Fruit fly (Drosophila melanogaster) whole organism, embryonic: Measurements from ENCODE around the gene Zdhhc8.
A peak's percentile ranks its signal among the peaks of the same experiment; 100 is the strongest.

Experiments used
- Blimp-1 ChIP-seq: fragments of 200-800 bp; sonication (Bioruptor generic); optimal IDR thresholded peaks from 3 replicates; lab custom pipeline; 2018; ENCODE audit warnings: missing biosample characterization, missing genetic modification characterization, mild to moderate bottlenecking, moderate library complexity, missing genetic modification reagents
- CG10209 ChIP-seq: fragments of 200-800 bp; sonication (Bioruptor generic); optimal IDR thresholded peaks from 3 replicates; lab custom pipeline; 2017; ENCODE audit warnings: missing biosample characterization, mild to moderate bottlenecking, missing genetic modification characterization, missing genetic modification reagents
- CG10267 ChIP-seq: fragments of 200-800 bp; sonication (Bioruptor generic); optimal IDR thresholded peaks from 2 replicates; lab custom pipeline; 2018; ENCODE audit warnings: missing biosample characterization, mild to moderate bottlenecking, missing genetic modification characterization, moderate library complexity
- CG10959 ChIP-seq: fragments of 200-800 bp; sonication (Bioruptor generic); IDR thresholded peaks from 2 replicates; pipeline ENCODE4 v1.3.6; 2022; ENCODE audit warnings: missing biosample characterization, missing genetic modification characterization
- CG12104 ChIP-seq: fragments of 200-800 bp; sonication (Bioruptor generic); optimal IDR thresholded peaks from 3 replicates; lab custom pipeline; 2016; ENCODE audit warnings: missing biosample characterization, missing genetic modification characterization
- CG12155 ChIP-seq: fragments of 200-800 bp; sonication (Bioruptor generic); optimal IDR thresholded peaks from 3 replicates; lab custom pipeline; 2016; ENCODE audit warnings: missing biosample characterization, missing genetic modification characterization
- CG12391 ChIP-seq: fragments of 200-800 bp; sonication (Bioruptor generic); optimal IDR thresholded peaks from 3 replicates; lab custom pipeline; 2018; ENCODE audit warnings: missing biosample characterization, mild to moderate bottlenecking, missing genetic modification characterization, moderate library complexity
- CG12744 ChIP-seq: fragments of 200-800 bp; sonication (Bioruptor generic); optimal IDR thresholded peaks from 2 replicates; lab custom pipeline; 2016; ENCODE audit warnings: missing biosample characterization, missing genetic modification characterization
- CG12769 ChIP-seq: fragments of 200-800 bp; sonication (Bioruptor generic); optimal IDR thresholded peaks from 2 replicates; lab custom pipeline; 2019; ENCODE audit warnings: missing biosample characterization, mild to moderate bottlenecking, missing genetic modification characterization, moderate library complexity
- CG13894 ChIP-seq: fragments of 200-800 bp; sonication (Bioruptor generic); optimal IDR thresholded peaks from 3 replicates; lab custom pipeline; 2018; ENCODE audit warnings: missing biosample characterization, mild to moderate bottlenecking, missing genetic modification characterization, moderate library complexity
- CG14710 ChIP-seq: fragments of 200-800 bp; sonication (Bioruptor generic); optimal IDR thresholded peaks from 3 replicates; lab custom pipeline; 2019; ENCODE audit warnings: missing biosample characterization, mild to moderate bottlenecking, missing genetic modification characterization, moderate library complexity
- CG15479 ChIP-seq: fragments of 200-800 bp; sonication (Bioruptor generic); optimal IDR thresholded peaks from 3 replicates; lab custom pipeline; 2019; ENCODE audit warnings: missing biosample characterization, mild to moderate bottlenecking, missing genetic modification characterization, moderate library complexity
- CG18262 ChIP-seq: fragments of 200-800 bp; optimal IDR thresholded peaks from 3 replicates; lab custom pipeline; 2019; ENCODE audit warnings: missing biosample characterization, mild to moderate bottlenecking, missing genetic modification characterization, moderate library complexity
- CG18764 ChIP-seq: fragments of 200-800 bp; sonication (Bioruptor generic); optimal IDR thresholded peaks from 3 replicates; lab custom pipeline; 2016; ENCODE audit warnings: missing biosample characterization, missing genetic modification characterization
- CG3995 ChIP-seq: fragments of 200-800 bp; sonication (Bioruptor generic); optimal IDR thresholded peaks from 3 replicates; lab custom pipeline; 2016; ENCODE audit warnings: missing biosample characterization, missing genetic modification characterization
- CG4404 ChIP-seq: fragments of 200-800 bp; sonication (Bioruptor generic); IDR thresholded peaks from 2 replicates; pipeline ENCODE4 v1.3.6; 2022; ENCODE audit warnings: missing biosample characterization, missing genetic modification characterization
- CG6689 ChIP-seq: fragments of 200-800 bp; sonication (Bioruptor generic); IDR thresholded peaks from 2 replicates; pipeline ENCODE4 v1.3.6; 2022; ENCODE audit warnings: missing biosample characterization, missing genetic modification characterization
- CG7556 ChIP-seq: fragments of 200-800 bp; sonication (Bioruptor generic); optimal IDR thresholded peaks from 2 replicates; lab custom pipeline; 2017; ENCODE audit warnings: missing biosample characterization, mild to moderate bottlenecking, missing genetic modification characterization
- CG8281 ChIP-seq: fragments of 200-800 bp; sonication (Bioruptor generic); optimal IDR thresholded peaks from 2 replicates; lab custom pipeline; 2018; ENCODE audit warnings: missing biosample characterization, mild to moderate bottlenecking, missing genetic modification characterization, moderate library complexity
- CG9727 ChIP-seq: fragments of 200-800 bp; sonication (Bioruptor generic); optimal IDR thresholded peaks from 3 replicates; lab custom pipeline; 2017; ENCODE audit warnings: missing biosample characterization, mild to moderate bottlenecking, missing genetic modification characterization
- CrebB ChIP-seq: fragments of 200-800 bp; sonication (Bioruptor generic); optimal IDR thresholded peaks from 3 replicates; lab custom pipeline; 2018; ENCODE audit warnings: missing biosample characterization, mild to moderate bottlenecking, missing genetic modification characterization
- D19A ChIP-seq: fragments of 200-800 bp; optimal IDR thresholded peaks from 3 replicates; lab custom pipeline; 2019; ENCODE audit warnings: missing biosample characterization, mild to moderate bottlenecking, missing genetic modification characterization, moderate library complexity
- Fer1 ChIP-seq: fragments of 200-800 bp; sonication (Bioruptor generic); optimal IDR thresholded peaks from 2 replicates; lab custom pipeline; 2017; ENCODE audit warnings: missing biosample characterization, mild to moderate bottlenecking, missing genetic modification characterization
- GATAe ChIP-seq: fragments of 200-800 bp; sonication (Bioruptor generic); conservative IDR thresholded peaks from 2 replicates; pipeline ENCODE4 v1.3.6; 2022; ENCODE audit warnings: missing biosample characterization, missing genetic modification characterization
- Hr3 ChIP-seq: fragments of 200-800 bp; sonication (Bioruptor generic); optimal IDR thresholded peaks from 3 replicates; lab custom pipeline; 2016; ENCODE audit warnings: missing biosample characterization, missing genetic modification characterization
- Hsf ChIP-seq: fragments of 200-800 bp; sonication (Bioruptor generic); optimal IDR thresholded peaks from 3 replicates; lab custom pipeline; 2016; ENCODE audit warnings: missing biosample characterization, missing genetic modification characterization
- Mrtf ChIP-seq: fragments of 200-800 bp; sonication (Bioruptor generic); IDR thresholded peaks from 3 replicates; pipeline ENCODE4 v1.3.6; 2022; ENCODE audit warnings: missing biosample characterization, missing genetic modification characterization
- NC2β ChIP-seq: fragments of 200-800 bp; sonication (Bioruptor generic); optimal IDR thresholded peaks from 2 replicates; lab custom pipeline; 2016; ENCODE audit warnings: missing biosample characterization, missing genetic modification characterization
- NfI ChIP-seq: fragments of 200-800 bp; sonication (Bioruptor generic); optimal IDR thresholded peaks from 3 replicates; lab custom pipeline; 2018; ENCODE audit warnings: missing biosample characterization, mild to moderate bottlenecking, missing genetic modification characterization, moderate library complexity
- Pdp1 ChIP-seq, 2 experiments: fragments of 200-800 bp; sonication (Bioruptor generic); optimal IDR thresholded peaks; 3 replicates each; lab custom pipeline; 2016; ENCODE audit warnings: missing biosample characterization in 2 of 2, missing genetic modification characterization in 2 of 2, mild to moderate bottlenecking in 1 of 2, moderate library complexity in 1 of 2
- Ptx1 ChIP-seq: fragments of 200-800 bp; sonication (Bioruptor generic); IDR thresholded peaks from 2 replicates; pipeline ENCODE4 v1.3.6; 2022; ENCODE audit warnings: missing biosample characterization, missing genetic modification characterization
- Tbp ChIP-seq: fragments of >200 bp; optimal IDR thresholded peaks from 2 replicates; lab custom pipeline; 2018; ENCODE audit warnings: missing biosample characterization, missing genetic modification characterization
- Trl ChIP-seq, 3 experiments: fragments of >200 bp in 2 of 3; fragments of 200-800 bp in 1 of 3; sonication (Bioruptor generic) in 1 of 3; optimal IDR thresholded peaks; 2 replicates in 1 of 3; 3 replicates in 2 of 3; lab custom pipeline; 2016 to 2017; ENCODE audit warnings: missing biosample characterization in 1 of 3, missing genetic modification characterization in 1 of 3
- Usf ChIP-seq: fragments of 200-800 bp; sonication (Bioruptor generic); optimal IDR thresholded peaks from 2 replicates; lab custom pipeline; 2017; ENCODE audit warnings: missing genotype, missing biosample characterization, missing genetic modification characterization
- Xbp1 ChIP-seq: fragments of 200-800 bp; sonication (Bioruptor generic); optimal IDR thresholded peaks from 3 replicates; lab custom pipeline; 2016; ENCODE audit warnings: missing biosample characterization, mild to moderate bottlenecking, missing genetic modification characterization
- ap ChIP-seq: fragments of 200-800 bp; sonication (Bioruptor generic); IDR thresholded peaks from 2 replicates; pipeline ENCODE4 v1.3.6; 2022; ENCODE audit warnings: missing biosample characterization, missing genetic modification characterization
- ara ChIP-seq: fragments of 200-800 bp; sonication (Bioruptor generic); IDR thresholded peaks from 2 replicates; pipeline ENCODE4 v1.3.6; 2022; ENCODE audit warnings: missing biosample characterization, missing genetic modification characterization
- caup ChIP-seq: fragments of 200-800 bp; sonication (Bioruptor generic); optimal IDR thresholded peaks from 3 replicates; lab custom pipeline; 2017; ENCODE audit warnings: missing biosample characterization, mild to moderate bottlenecking, missing genetic modification characterization, moderate library complexity; ENCODE audit not compliant: severe bottlenecking
- dmrt11E ChIP-seq: fragments of 200-800 bp; sonication (Bioruptor generic); optimal IDR thresholded peaks from 3 replicates; lab custom pipeline; 2018; ENCODE audit warnings: missing biosample characterization, mild to moderate bottlenecking, missing genetic modification characterization, moderate library complexity
- ems ChIP-seq: fragments of 200-800 bp; sonication (Bioruptor generic); optimal IDR thresholded peaks from 3 replicates; lab custom pipeline; 2016; ENCODE audit warnings: missing biosample characterization, missing genetic modification characterization
- eyg ChIP-seq: fragments of 200-800 bp; sonication (Bioruptor generic); optimal IDR thresholded peaks from 3 replicates; lab custom pipeline; 2016; ENCODE audit warnings: missing biosample characterization, missing genetic modification characterization
- gsb-n ChIP-seq: fragments of 200-800 bp; sonication (Bioruptor generic); optimal IDR thresholded peaks from 3 replicates; lab custom pipeline; 2018; ENCODE audit warnings: missing biosample characterization, mild to moderate bottlenecking, missing genetic modification characterization
- ham ChIP-seq: fragments of 200-800 bp; sonication (Bioruptor generic); IDR thresholded peaks from 2 replicates; pipeline ENCODE4 v1.3.6; 2022; ENCODE audit warnings: missing biosample characterization, missing genetic modification characterization
- inv ChIP-seq: fragments of 200-800 bp; sonication (Bioruptor generic); IDR thresholded peaks from 2 replicates; pipeline ENCODE4 v1.3.6; 2022; ENCODE audit warnings: missing biosample characterization, missing genetic modification characterization; ENCODE audit not compliant: partially characterized antibody
- knrl ChIP-seq: fragments of 200-800 bp; sonication (Bioruptor generic); IDR thresholded peaks from 3 replicates; pipeline ENCODE4 v1.3.6; 2022; ENCODE audit warnings: missing biosample characterization, missing genetic modification characterization; ENCODE audit not compliant: partially characterized antibody
- run ChIP-seq: fragments of 200-800 bp; sonication (Bioruptor generic); optimal IDR thresholded peaks from 3 replicates; lab custom pipeline; 2018; ENCODE audit warnings: missing biosample characterization, mild to moderate bottlenecking, missing genetic modification characterization
- sc ChIP-seq, 3 experiments: fragments of >200 bp in 2 of 3; fragments of 200-800 bp in 1 of 3; sonication (Bioruptor generic) in 1 of 3; optimal IDR thresholded peaks; 2 replicates in 2 of 3; 3 replicates in 1 of 3; lab custom pipeline; 2017; ENCODE audit warnings: mild to moderate bottlenecking in 1 of 3, missing biosample characterization in 1 of 3, missing genetic modification characterization in 1 of 3, missing genetic modification reagents in 1 of 3
- ssp ChIP-seq: fragments of 200-800 bp; sonication (Bioruptor generic); IDR thresholded peaks from 2 replicates; pipeline ENCODE4 v1.3.6; 2022; ENCODE audit warnings: missing biosample characterization, missing genetic modification characterization
- tin ChIP-seq: fragments of 200-800 bp; sonication (Bioruptor generic); optimal IDR thresholded peaks from 3 replicates; lab custom pipeline; 2016; ENCODE audit warnings: missing biosample characterization, missing genetic modification characterization
- vvl ChIP-seq: fragments of 200-800 bp; sonication (Bioruptor generic); IDR thresholded peaks from 2 replicates; pipeline ENCODE4 v1.3.6; 2022; ENCODE audit warnings: missing biosample characterization, missing genetic modification characterization

Gene Zdhhc8

DNA sequence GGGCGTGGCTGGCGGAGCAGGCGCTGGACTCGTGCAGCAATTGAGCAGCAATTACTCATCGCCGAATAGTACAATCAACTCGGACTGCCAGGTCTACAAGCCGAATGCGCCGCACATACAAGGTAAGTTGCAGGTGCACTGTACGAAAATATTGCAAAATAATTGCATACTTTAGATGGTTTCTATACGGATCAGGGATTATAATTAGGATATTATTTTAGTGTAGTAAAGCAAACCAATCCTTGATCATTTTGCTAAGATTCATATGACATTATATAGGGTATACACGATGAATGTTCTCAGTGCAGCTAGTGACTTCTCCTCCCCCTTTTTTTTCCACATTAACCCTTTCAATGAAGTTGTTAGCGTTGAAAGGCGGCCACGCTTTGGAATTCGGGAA lies 60.5 kb downstream of the Zdhhc8 start (continued):
- TF ChIP-seq CG10209, result no peak
- peak; percentile 35 for TF ChIP-seq CG12391
- no peak for TF ChIP-seq GATAe
- TF ChIP-seq Ptx1 (GFP tag; lab: Robert Waterston, UW), result peak; percentile 22; the same call in 1 of the 2 replicates
- peak; percentile 31 for TF ChIP-seq CG9727 (GFP tag; lab: Kevin White, UChicago)
- peak; percentile 16 for TF ChIP-seq CG10267
- TF ChIP-seq ham (GFP tag; lab: Robert Waterston, UW), result no peak
- TF ChIP-seq Hsf (GFP tag; lab: Kevin White, UChicago), result peak; percentile 4
- no peak for TF ChIP-seq Hr3
- no peak for TF ChIP-seq CG3995 (GFP tag; lab: Kevin White, UChicago)
- no peak for TF ChIP-seq ap (GFP tag; lab: Robert Waterston, UW)
- peak; percentile 7 for TF ChIP-seq Xbp1 (GFP tag; lab: Kevin White, UChicago)
- peak; percentile 57; the same call in 1 of the 2 replicates for TF ChIP-seq ara (GFP tag; lab: Robert Waterston, UW)
- TF ChIP-seq Tbp (GFP tag; lab: Kevin White, UChicago), result no peak
- TF ChIP-seq run, result no peak
- peak; percentile 47 for TF ChIP-seq Blimp-1
- no peak for TF ChIP-seq Pdp1 (GFP tag; optimal IDR thresholded peaks at IDR 0.05; lab: Kevin White, UChicago)
- TF ChIP-seq ssp (GFP tag; lab: Robert Waterston, UW), result 0 out of 2 replicates have a peak, but pooled peaks have one; percentile 23
- TF ChIP-seq vvl (GFP tag; lab: Robert Waterston, UW), result peak; percentile 72
- no peak for TF ChIP-seq CG12744 (GFP tag; lab: Kevin White, UChicago)
- TF ChIP-seq CG10959 (GFP tag; lab: Robert Waterston, UW), result peak; percentile 42; the same call in 1 of the 2 replicates
- TF ChIP-seq CrebB, result no peak
- TF ChIP-seq knrl (GFP tag; lab: Robert Waterston, UW), result no peak
- no peak for TF ChIP-seq CG13894 (tag; lab: Kevin White, UChicago)
- no peak for TF ChIP-seq NfI (GFP tag; lab: Kevin White, UChicago)
- TF ChIP-seq D19A (tag; lab: Kevin White, UChicago), result peak; percentile 11
- no peak for TF ChIP-seq CG7556 (GFP tag; lab: Kevin White, UChicago)
- no peak for TF ChIP-seq Trl (optimal IDR thresholded peaks at IDR 0.05; lab: Kevin White, UChicago)
- TF ChIP-seq Trl (GFP tag; optimal IDR thresholded peaks at IDR 0.05; lab: Kevin White, UChicago), result no peak
- TF ChIP-seq eyg (GFP tag; lab: Kevin White, UChicago), result no peak
- peak; percentile 46 for TF ChIP-seq CG18262
- no peak for TF ChIP-seq NC2β (GFP tag; lab: Kevin White, UChicago)
- TF ChIP-seq CG4404 (GFP tag; lab: Robert Waterston, UW), result 0 out of 2 replicates have a peak, but pooled peaks have one; percentile 23
- no peak for TF ChIP-seq ems
- no peak for TF ChIP-seq gsb-n
- TF ChIP-seq CG12104 (GFP tag; lab: Kevin White, UChicago), result no peak
- TF ChIP-seq CG12769 (tag; lab: Kevin White, UChicago), result no peak
- peak; percentile 44; the same call in 1 of the 2 replicates for TF ChIP-seq CG6689
- no peak for TF ChIP-seq Mrtf (GFP tag; lab: Robert Waterston, UW)
- TF ChIP-seq tin (GFP tag; lab: Kevin White, UChicago), result peak; percentile 3
- no peak for TF ChIP-seq CG18764 (GFP tag; lab: Kevin White, UChicago)
- no peak for TF ChIP-seq inv
- TF ChIP-seq CG8281 (tag; lab: Kevin White, UChicago), result no peak
- TF ChIP-seq sc (optimal IDR thresholded peaks at IDR 0.05; lab: Kevin White, UChicago), result no peak
- peak; percentile 9 for TF ChIP-seq sc (GFP tag; optimal IDR thresholded peaks at IDR 0.05; lab: Kevin White, UChicago)
- no peak for TF ChIP-seq caup (GFP tag; lab: Kevin White, UChicago)
- no peak for TF ChIP-seq CG15479 (GFP tag; lab: Kevin White, UChicago)
- no peak for TF ChIP-seq Usf
- peak; percentile 61 for TF ChIP-seq dmrt11E (tag; lab: Kevin White, UChicago)
- no peak for TF ChIP-seq Fer1 (GFP tag; lab: Kevin White, UChicago)
- TF ChIP-seq CG14710 (tag; lab: Kevin White, UChicago), result peak; percentile 35
- TF ChIP-seq CG12155 (GFP tag; lab: Kevin White, UChicago), result no peak
